Worm (Caenorhabditis elegans): Measurements from ENCODE around the gene C46E10.8.

ce11 chrII:3681365-3682083 lies 46.4 kb downstream of the C46E10.8 start, which contains the start of gene F19B10.10:
- TF ChIP-seq dao-5 (tag; optimal IDR thresholded peaks at IDR 0.05) (no peak), him-1 (tag; optimal IDR thresholded peaks at IDR 0.05) (no peak), W03F9.2 (tag; optimal IDR thresholded peaks at IDR 0.05) (no peak)
